Fruit fly (Drosophila melanogaster) whole organism, embryonic: ENCODE results near the gene capu.

Experiments
- Atf3 ChIP-seq: fragments of 200-800 bp; sonication (Bioruptor generic); optimal IDR thresholded peaks from 3 replicates; lab custom pipeline; 2016; ENCODE audit warnings: missing biosample characterization, missing genetic modification characterization
- CG10274 ChIP-seq: fragments of 200-800 bp; sonication (Bioruptor generic); optimal IDR thresholded peaks from 3 replicates; lab custom pipeline; 2017; ENCODE audit warnings: missing biosample characterization, mild to moderate bottlenecking, missing genetic modification characterization
- CG11247 ChIP-seq: fragments of 200-800 bp; sonication (Bioruptor generic); IDR thresholded peaks from 2 replicates; pipeline ENCODE4 v1.3.6; 2022; ENCODE audit warnings: missing biosample characterization, missing genetic modification characterization
- CG11696 ChIP-seq: fragments of 200-800 bp; sonication (Bioruptor generic); IDR thresholded peaks from 2 replicates; pipeline ENCODE4 v1.3.6; 2022; ENCODE audit warnings: missing biosample characterization, missing genetic modification characterization
- CG12104 ChIP-seq: fragments of 200-800 bp; sonication (Bioruptor generic); optimal IDR thresholded peaks from 3 replicates; lab custom pipeline; 2016; ENCODE audit warnings: missing biosample characterization, missing genetic modification characterization
- CG12942 ChIP-seq: fragments of 200-800 bp; sonication (Bioruptor generic); optimal IDR thresholded peaks from 3 replicates; lab custom pipeline; 2016; ENCODE audit warnings: missing biosample characterization, missing genetic modification characterization
- CG16779 ChIP-seq: fragments of 200-800 bp; sonication (Bioruptor generic); IDR thresholded peaks from 2 replicates; pipeline ENCODE4 v1.3.6; 2022; ENCODE audit warnings: missing biosample characterization, missing genetic modification characterization
- CG2116 ChIP-seq: fragments of 200-800 bp; sonication (Bioruptor generic); optimal IDR thresholded peaks from 3 replicates; lab custom pipeline; 2018; ENCODE audit warnings: missing biosample characterization, mild to moderate bottlenecking, missing genetic modification characterization
- CG2202 ChIP-seq: fragments of 200-800 bp; sonication (Bioruptor generic); optimal IDR thresholded peaks from 2 replicates; lab custom pipeline; 2018; ENCODE audit warnings: missing biosample characterization, mild to moderate bottlenecking, missing genetic modification characterization
- CG2875 ChIP-seq: fragments of 200-800 bp; sonication (Bioruptor generic); optimal IDR thresholded peaks from 2 replicates; lab custom pipeline; 2017; ENCODE audit warnings: missing biosample characterization, mild to moderate bottlenecking, missing genetic modification characterization, missing genetic modification reagents
- CG30403 ChIP-seq: fragments of 200-800 bp; sonication (Bioruptor generic); optimal IDR thresholded peaks from 3 replicates; lab custom pipeline; 2016; ENCODE audit warnings: missing biosample characterization, missing genetic modification characterization
- CG30431 ChIP-seq: fragments of 200-800 bp; sonication (Bioruptor generic); optimal IDR thresholded peaks from 2 replicates; lab custom pipeline; 2017; ENCODE audit warnings: missing biosample characterization, missing genetic modification characterization
- CG31365 ChIP-seq: fragments of 200-800 bp; sonication (Bioruptor generic); optimal IDR thresholded peaks from 2 replicates; lab custom pipeline; 2018; ENCODE audit warnings: missing biosample characterization, mild to moderate bottlenecking, missing genetic modification characterization
- CG33213 ChIP-seq: fragments of 200-800 bp; sonication (Bioruptor generic); optimal IDR thresholded peaks from 3 replicates; lab custom pipeline; 2016; ENCODE audit warnings: missing biosample characterization, missing genetic modification characterization
- CG33557 ChIP-seq: fragments of 200-800 bp; sonication (Bioruptor generic); optimal IDR thresholded peaks from 2 replicates; lab custom pipeline; 2019; ENCODE audit warnings: missing biosample characterization, mild to moderate bottlenecking, missing genetic modification characterization, moderate library complexity
- CG4404 ChIP-seq: fragments of 200-800 bp; sonication (Bioruptor generic); IDR thresholded peaks from 2 replicates; pipeline ENCODE4 v1.3.6; 2022; ENCODE audit warnings: missing biosample characterization, missing genetic modification characterization
- CG6272 ChIP-seq: fragments of 200-800 bp; sonication (Bioruptor generic); IDR thresholded peaks from 2 replicates; pipeline ENCODE4 v1.3.6; 2022; ENCODE audit warnings: missing biosample characterization, missing genetic modification characterization
- CG7839 ChIP-seq: fragments of 200-800 bp; sonication (Bioruptor generic); optimal IDR thresholded peaks from 3 replicates; lab custom pipeline; 2018; ENCODE audit warnings: missing biosample characterization, mild to moderate bottlenecking, missing genetic modification characterization, moderate library complexity
- CG8765 ChIP-seq: fragments of 200-800 bp; sonication (Bioruptor generic); IDR thresholded peaks from 2 replicates; pipeline ENCODE4 v1.3.6; 2022; ENCODE audit warnings: missing biosample characterization, missing genetic modification characterization
- Chrac-16 ChIP-seq: fragments of 200-800 bp; sonication (Bioruptor generic); optimal IDR thresholded peaks from 3 replicates; lab custom pipeline; 2016; ENCODE audit warnings: missing biosample characterization, missing genetic modification characterization
- CoRest ChIP-seq: fragments of 200-800 bp; sonication (Bioruptor generic); optimal IDR thresholded peaks from 3 replicates; lab custom pipeline; 2018; ENCODE audit warnings: missing biosample characterization, mild to moderate bottlenecking, missing genetic modification characterization, moderate library complexity
- D19A ChIP-seq: fragments of 200-800 bp; optimal IDR thresholded peaks from 3 replicates; lab custom pipeline; 2019; ENCODE audit warnings: missing biosample characterization, mild to moderate bottlenecking, missing genetic modification characterization, moderate library complexity
- D19B ChIP-seq: fragments of 200-800 bp; sonication (Bioruptor generic); optimal IDR thresholded peaks from 2 replicates; lab custom pipeline; 2017; ENCODE audit warnings: missing biosample characterization, mild to moderate bottlenecking, missing genetic modification characterization
- Dip3 ChIP-seq: fragments of 200-800 bp; sonication (Bioruptor generic); optimal IDR thresholded peaks from 3 replicates; lab custom pipeline; 2016; ENCODE audit warnings: missing biosample characterization, missing genetic modification characterization
- E2f1 ChIP-seq: fragments of 200-800 bp; sonication (Bioruptor generic); IDR thresholded peaks from 2 replicates; pipeline ENCODE4 v1.3.6; 2022; ENCODE audit warnings: missing biosample characterization, missing genetic modification characterization
- Eip74EF ChIP-seq, 2 experiments: fragments of 200-800 bp in 1 of 2; fragments of >200 bp in 1 of 2; sonication (Bioruptor generic) in 1 of 2; optimal IDR thresholded peaks; 2 replicates each; lab custom pipeline; 2017 to 2019; ENCODE audit warnings: missing biosample characterization in 2 of 2, missing genetic modification characterization in 2 of 2, mild to moderate bottlenecking in 1 of 2, moderate library complexity in 1 of 2
- Fer1 ChIP-seq: fragments of 200-800 bp; sonication (Bioruptor generic); optimal IDR thresholded peaks from 2 replicates; lab custom pipeline; 2017; ENCODE audit warnings: missing biosample characterization, mild to moderate bottlenecking, missing genetic modification characterization
- Gsc ChIP-seq: fragments of 200-800 bp; sonication (Bioruptor generic); IDR thresholded peaks from 2 replicates; pipeline ENCODE4 v1.3.6; 2022; ENCODE audit warnings: missing biosample characterization, missing genetic modification characterization
- HLH54F ChIP-seq: fragments of 200-800 bp; sonication (Bioruptor generic); optimal IDR thresholded peaks from 3 replicates; lab custom pipeline; 2016; ENCODE audit warnings: missing biosample characterization, missing genetic modification characterization
- Hr78 ChIP-seq, 2 experiments: fragments of 200-800 bp in 1 of 2; fragments of >200 bp in 1 of 2; sonication (Bioruptor generic) in 1 of 2; optimal IDR thresholded peaks; 2 replicates each; lab custom pipeline; 2017 to 2019; ENCODE audit warnings: missing biosample characterization in 2 of 2, missing genetic modification characterization in 2 of 2, mild to moderate bottlenecking in 1 of 2, moderate library complexity in 1 of 2
- YL-1 ChIP-seq: fragments of 200-800 bp; sonication (Bioruptor generic); optimal IDR thresholded peaks from 3 replicates; lab custom pipeline; 2017; ENCODE audit warnings: missing biosample characterization, mild to moderate bottlenecking, missing genetic modification characterization
- amos ChIP-seq: fragments of 200-800 bp; sonication (Bioruptor generic); IDR thresholded peaks from 2 replicates; pipeline ENCODE4 v1.3.6; 2022; ENCODE audit warnings: missing biosample characterization, missing genetic modification characterization; ENCODE audit not compliant: partially characterized antibody
- bowl ChIP-seq: fragments of 200-800 bp; sonication (Bioruptor generic); IDR thresholded peaks from 2 replicates; pipeline ENCODE4 v1.3.6; 2022; ENCODE audit warnings: missing biosample characterization, missing genetic modification characterization
- br ChIP-seq: fragments of >200 bp; optimal IDR thresholded peaks from 2 replicates; lab custom pipeline; 2017
- dm ChIP-seq: fragments of 200-800 bp; sonication (Bioruptor generic); optimal IDR thresholded peaks from 3 replicates; lab custom pipeline; 2016; ENCODE audit warnings: missing biosample characterization, missing genetic modification characterization
- en ChIP-seq: fragments of 200-800 bp; sonication (Bioruptor generic); optimal IDR thresholded peaks from 2 replicates; lab custom pipeline; 2016; ENCODE audit warnings: missing biosample characterization, missing genetic modification characterization
- exex ChIP-seq: fragments of 200-800 bp; sonication (Bioruptor generic); optimal IDR thresholded peaks from 4 replicates; lab custom pipeline; 2018; ENCODE audit warnings: missing biosample characterization, mild to moderate bottlenecking, missing genetic modification characterization, moderate library complexity
- gem ChIP-seq: fragments of 200-800 bp; sonication (Bioruptor generic); optimal IDR thresholded peaks from 2 replicates; lab custom pipeline; 2019; ENCODE audit warnings: missing biosample characterization, mild to moderate bottlenecking, missing genetic modification characterization, moderate library complexity
- ind ChIP-seq: fragments of 200-800 bp; sonication (Bioruptor generic); optimal IDR thresholded peaks from 3 replicates; lab custom pipeline; 2016; ENCODE audit warnings: missing biosample characterization, missing genetic modification characterization
- lbe ChIP-seq: fragments of 200-800 bp; sonication (Bioruptor generic); optimal IDR thresholded peaks from 2 replicates; lab custom pipeline; 2016; ENCODE audit warnings: missing biosample characterization, mild to moderate bottlenecking, missing genetic modification characterization
- lola ChIP-seq, 3 experiments: fragments of >200 bp in 2 of 3; fragments of 200-800 bp in 1 of 3; sonication (Bioruptor generic) in 1 of 3; optimal IDR thresholded peaks; 2 replicates each; lab custom pipeline; 2017 to 2019; ENCODE audit warnings: missing biosample characterization in 3 of 3, missing genetic modification characterization in 3 of 3, mild to moderate bottlenecking in 1 of 3, moderate library complexity in 1 of 3
- mam ChIP-seq: fragments of 200-800 bp; sonication (Bioruptor generic); optimal IDR thresholded peaks from 3 replicates; lab custom pipeline; 2016; ENCODE audit warnings: missing biosample characterization, missing genetic modification characterization
- peb ChIP-seq: fragments of 200-800 bp; sonication (Bioruptor generic); IDR thresholded peaks from 2 replicates; pipeline ENCODE4 v1.3.6; 2022; ENCODE audit warnings: missing biosample characterization, missing genetic modification characterization
- prd ChIP-seq, 3 experiments: fragments of >200 bp in 2 of 3; fragments of 200-800 bp in 1 of 3; sonication (Bioruptor generic) in 1 of 3; optimal IDR thresholded peaks in 2 of 3; IDR thresholded peaks in 1 of 3; 2 replicates in 2 of 3; 3 replicates in 1 of 3; pipeline versions ENCODE4 v1.3.6 to Lab custom; 2017 to 2022; ENCODE audit warnings: missing biosample characterization in 1 of 3, missing genetic modification characterization in 1 of 3
- pros ChIP-seq: fragments of 200-800 bp; sonication (Bioruptor generic); optimal IDR thresholded peaks from 3 replicates; lab custom pipeline; 2019; ENCODE audit warnings: missing biosample characterization, mild to moderate bottlenecking, missing genetic modification characterization, moderate library complexity
- row ChIP-seq: fragments of 200-800 bp; sonication (Bioruptor generic); IDR thresholded peaks from 3 replicates; pipeline ENCODE4 v1.3.6; 2022; ENCODE audit warnings: missing biosample characterization, missing genetic modification characterization
- sens ChIP-seq: fragments of 200-800 bp; sonication (Bioruptor generic); peaks from one replicate; lab custom pipeline; 2016; ENCODE audit warnings: missing biosample characterization, missing genetic modification characterization
- seq ChIP-seq: fragments of 200-800 bp; sonication (Bioruptor generic); IDR thresholded peaks from 2 replicates; pipeline ENCODE4 v1.3.6; 2022; ENCODE audit warnings: missing biosample characterization, missing genetic modification characterization
- stwl ChIP-seq: fragments of 200-800 bp; sonication (Bioruptor generic); optimal IDR thresholded peaks from 3 replicates; lab custom pipeline; 2018; ENCODE audit warnings: missing biosample characterization, mild to moderate bottlenecking, missing genetic modification characterization, moderate library complexity
- wor ChIP-seq: fragments of 200-800 bp; sonication (Bioruptor generic); IDR thresholded peaks from 2 replicates; pipeline ENCODE4 v1.3.6; 2022; ENCODE audit warnings: missing biosample characterization, missing genetic modification characterization
- zfh2 ChIP-seq: fragments of 200-800 bp; sonication (Bioruptor generic); optimal IDR thresholded peaks from 2 replicates; lab custom pipeline; 2016; ENCODE audit warnings: missing biosample characterization, missing genetic modification characterization

capu gene

dm6 chr2L:3862437-3863041 is 40.1 kb downstream of the capu start, which contains the start of gene TTLL4B (continued):
- TF ChIP-seq en (GFP tag; lab: Kevin White, UChicago): no peak
- TF ChIP-seq CG2202: no peak
- no peak for TF ChIP-seq CG4404 (GFP tag; lab: Robert Waterston, UW)
- TF ChIP-seq prd (optimal IDR thresholded peaks at IDR 0.05; lab: Kevin White, UChicago): no peak
- no peak for TF ChIP-seq prd (GFP tag; IDR thresholded peaks at IDR 0.05; lab: Robert Waterston, UW)
- TF ChIP-seq CG33213: no peak
- TF ChIP-seq mam (GFP tag; lab: Kevin White, UChicago): no peak
- no peak for TF ChIP-seq CG10274 (GFP tag; lab: Kevin White, UChicago)
- no peak for TF ChIP-seq CG30431 (GFP tag; lab: Kevin White, UChicago)
- TF ChIP-seq Dip3 (GFP tag; lab: Kevin White, UChicago): no peak
- no peak for TF ChIP-seq br (lab: Kevin White, UChicago)
- no peak for TF ChIP-seq peb
- TF ChIP-seq Eip74EF (GFP tag; optimal IDR thresholded peaks at IDR 0.05; lab: Kevin White, UChicago): no peak
- TF ChIP-seq ind (GFP tag; lab: Kevin White, UChicago): no peak
- TF ChIP-seq CG6272: no peak
- peak; percentile 45 for TF ChIP-seq CoRest (tag; lab: Kevin White, UChicago)
- no peak for TF ChIP-seq Hr78 (GFP tag; optimal IDR thresholded peaks at IDR 0.05; lab: Kevin White, UChicago)
- no peak for TF ChIP-seq Fer1 (GFP tag; lab: Kevin White, UChicago)
- no peak for TF ChIP-seq lbe
- TF ChIP-seq Gsc: no peak
- TF ChIP-seq sens (GFP tag; lab: Kevin White, UChicago): no peak
- TF ChIP-seq CG2116 (GFP tag; lab: Kevin White, UChicago): peak; percentile 96
- no peak for TF ChIP-seq exex
- peak; percentile 95 for TF ChIP-seq amos (GFP tag; lab: Robert Waterston, UW)
- TF ChIP-seq CG31365 (tag; lab: Kevin White, UChicago): no peak
- peak; percentile 33; the same call in 1 of the 3 replicates for TF ChIP-seq row
- no peak for TF ChIP-seq zfh2 (GFP tag; lab: Kevin White, UChicago)
- no peak for TF ChIP-seq D19B (GFP tag; lab: Kevin White, UChicago)
- TF ChIP-seq CG12104 (GFP tag; lab: Kevin White, UChicago): no peak
- no peak for TF ChIP-seq CG7839 (tag; lab: Kevin White, UChicago)
- TF ChIP-seq seq (GFP tag; lab: Robert Waterston, UW): no peak
- TF ChIP-seq HLH54F: no peak
- no peak for TF ChIP-seq bowl
- no peak for TF ChIP-seq CG2875 (GFP tag; lab: Kevin White, UChicago)
- no peak for TF ChIP-seq D19A
- no peak for TF ChIP-seq CG8765 (GFP tag; lab: Robert Waterston, UW)
- TF ChIP-seq wor (GFP tag; lab: Robert Waterston, UW): no peak
- TF ChIP-seq YL-1 (GFP tag; lab: Kevin White, UChicago): no peak
- TF ChIP-seq CG16779 (GFP tag; lab: Robert Waterston, UW): no peak
- no peak for TF ChIP-seq CG12942 (GFP tag; lab: Kevin White, UChicago)
- no peak for TF ChIP-seq pros (GFP tag; lab: Kevin White, UChicago)
- TF ChIP-seq CG11696: no peak
- no peak for TF ChIP-seq lola (GFP tag; optimal IDR thresholded peaks at IDR 0.05; lab: Kevin White, UChicago)
- no peak for TF ChIP-seq E2f1 (GFP tag; lab: Robert Waterston, UW)
- TF ChIP-seq Chrac-16 (GFP tag; lab: Kevin White, UChicago): no peak
- TF ChIP-seq CG33557: no peak
- TF ChIP-seq CG30403 (GFP tag; lab: Kevin White, UChicago): no peak
- TF ChIP-seq dm (GFP tag; lab: Kevin White, UChicago): no peak
- peak; percentile 89 for TF ChIP-seq stwl (tag; lab: Kevin White, UChicago)
- TF ChIP-seq CG11247: no peak
- TF ChIP-seq gem (tag; lab: Kevin White, UChicago): no peak
- no peak for TF ChIP-seq Atf3 (GFP tag; lab: Kevin White, UChicago)
